Fruit fly (Drosophila melanogaster) whole organism, embryonic: ENCODE measurements around the gene Adgf-B.

ENCODE experiments used
- Bgb ChIP-seq: fragments of 200-800 bp; sonication (Bioruptor generic); IDR thresholded peaks from 2 replicates; pipeline ENCODE4 v1.3.6; 2022; ENCODE audit warnings: missing biosample characterization, missing genetic modification characterization; ENCODE audit not compliant: partially characterized antibody
- CG12104 ChIP-seq: fragments of 200-800 bp; sonication (Bioruptor generic); optimal IDR thresholded peaks from 3 replicates; lab custom pipeline; 2016; ENCODE audit warnings: missing biosample characterization, missing genetic modification characterization
- CG12942 ChIP-seq: fragments of 200-800 bp; sonication (Bioruptor generic); optimal IDR thresholded peaks from 3 replicates; lab custom pipeline; 2016; ENCODE audit warnings: missing biosample characterization, missing genetic modification characterization
- CG14860 ChIP-seq: fragments of 200-800 bp; sonication (Bioruptor generic); IDR thresholded peaks from 3 replicates; pipeline ENCODE4 v1.3.6; 2022; ENCODE audit warnings: missing biosample characterization, missing genetic modification characterization; ENCODE audit not compliant: partially characterized antibody
- CG1529 ChIP-seq: fragments of 200-800 bp; sonication (Bioruptor generic); optimal IDR thresholded peaks from 3 replicates; lab custom pipeline; 2018; ENCODE audit warnings: missing biosample characterization, missing genetic modification characterization
- CG15696 ChIP-seq: fragments of 200-800 bp; sonication (Bioruptor generic); optimal IDR thresholded peaks from 2 replicates; lab custom pipeline; 2019; ENCODE audit warnings: missing biosample characterization, mild to moderate bottlenecking, missing genetic modification characterization, moderate library complexity
- CG16815 ChIP-seq: fragments of 200-800 bp; sonication (Bioruptor generic); optimal IDR thresholded peaks from 3 replicates; lab custom pipeline; 2017; ENCODE audit warnings: missing biosample characterization, mild to moderate bottlenecking, missing genetic modification characterization
- CG17568 ChIP-seq: fragments of 200-800 bp; sonication (Bioruptor generic); optimal IDR thresholded peaks from 2 replicates; lab custom pipeline; 2018; ENCODE audit warnings: missing biosample characterization, mild to moderate bottlenecking, missing genetic modification characterization, moderate library complexity
- CG17912 ChIP-seq: fragments of 200-800 bp; sonication (Bioruptor generic); optimal IDR thresholded peaks from 2 replicates; lab custom pipeline; 2018; ENCODE audit warnings: missing biosample characterization, mild to moderate bottlenecking, missing genetic modification characterization
- CG18011 ChIP-seq: fragments of 200-800 bp; sonication (Bioruptor generic); optimal IDR thresholded peaks from 2 replicates; lab custom pipeline; 2017; ENCODE audit warnings: missing biosample characterization, missing genetic modification characterization, mild to moderate bottlenecking, moderate library complexity, missing genotype
- CG2202 ChIP-seq: fragments of 200-800 bp; sonication (Bioruptor generic); optimal IDR thresholded peaks from 2 replicates; lab custom pipeline; 2018; ENCODE audit warnings: missing biosample characterization, mild to moderate bottlenecking, missing genetic modification characterization
- CG31441 ChIP-seq: fragments of 200-800 bp; sonication (Bioruptor generic); IDR thresholded peaks from 2 replicates; pipeline ENCODE4 v1.3.6; 2022; ENCODE audit warnings: missing biosample characterization, missing genetic modification characterization
- CG3995 ChIP-seq: fragments of 200-800 bp; sonication (Bioruptor generic); optimal IDR thresholded peaks from 3 replicates; lab custom pipeline; 2016; ENCODE audit warnings: missing biosample characterization, missing genetic modification characterization
- CG6689 ChIP-seq: fragments of 200-800 bp; sonication (Bioruptor generic); IDR thresholded peaks from 2 replicates; pipeline ENCODE4 v1.3.6; 2022; ENCODE audit warnings: missing biosample characterization, missing genetic modification characterization
- CG7745 ChIP-seq: fragments of 200-800 bp; sonication (Bioruptor generic); optimal IDR thresholded peaks from 2 replicates; lab custom pipeline; 2018; ENCODE audit warnings: missing biosample characterization, mild to moderate bottlenecking, missing genetic modification characterization, moderate library complexity
- CG8765 ChIP-seq: fragments of 200-800 bp; sonication (Bioruptor generic); IDR thresholded peaks from 2 replicates; pipeline ENCODE4 v1.3.6; 2022; ENCODE audit warnings: missing biosample characterization, missing genetic modification characterization
- Doc2 ChIP-seq: fragments of 200-800 bp; sonication (Bioruptor generic); IDR thresholded peaks from 2 replicates; pipeline ENCODE4 v1.3.6; 2022; ENCODE audit warnings: missing biosample characterization, missing genetic modification characterization
- E2f1 ChIP-seq: fragments of 200-800 bp; sonication (Bioruptor generic); IDR thresholded peaks from 2 replicates; pipeline ENCODE4 v1.3.6; 2022; ENCODE audit warnings: missing biosample characterization, missing genetic modification characterization
- ERR ChIP-seq: fragments of 200-800 bp; sonication (Bioruptor generic); optimal IDR thresholded peaks from 2 replicates; lab custom pipeline; 2016; ENCODE audit warnings: missing biosample characterization, missing genetic modification characterization
- Gsc ChIP-seq: fragments of 200-800 bp; sonication (Bioruptor generic); IDR thresholded peaks from 2 replicates; pipeline ENCODE4 v1.3.6; 2022; ENCODE audit warnings: missing biosample characterization, missing genetic modification characterization
- Hey ChIP-seq: fragments of 200-800 bp; sonication (Bioruptor generic); optimal IDR thresholded peaks from 3 replicates; lab custom pipeline; 2018; ENCODE audit warnings: missing biosample characterization, mild to moderate bottlenecking, missing genetic modification characterization
- Hr3 ChIP-seq: fragments of 200-800 bp; sonication (Bioruptor generic); optimal IDR thresholded peaks from 3 replicates; lab custom pipeline; 2016; ENCODE audit warnings: missing biosample characterization, missing genetic modification characterization
- Myb ChIP-seq: fragments of 200-800 bp; sonication (Bioruptor generic); optimal IDR thresholded peaks from 2 replicates; lab custom pipeline; 2016; ENCODE audit warnings: missing biosample characterization, missing genetic modification characterization
- NC2β ChIP-seq: fragments of 200-800 bp; sonication (Bioruptor generic); optimal IDR thresholded peaks from 2 replicates; lab custom pipeline; 2016; ENCODE audit warnings: missing biosample characterization, missing genetic modification characterization
- Opbp ChIP-seq: fragments of 200-800 bp; sonication (Bioruptor generic); IDR thresholded peaks from 3 replicates; pipeline ENCODE4 v1.3.6; 2022; ENCODE audit warnings: missing biosample characterization, missing genetic modification characterization; ENCODE audit not compliant: partially characterized antibody
- Usf ChIP-seq: fragments of 200-800 bp; sonication (Bioruptor generic); optimal IDR thresholded peaks from 2 replicates; lab custom pipeline; 2017; ENCODE audit warnings: missing genotype, missing biosample characterization, missing genetic modification characterization
- amos ChIP-seq: fragments of 200-800 bp; sonication (Bioruptor generic); IDR thresholded peaks from 2 replicates; pipeline ENCODE4 v1.3.6; 2022; ENCODE audit warnings: missing biosample characterization, missing genetic modification characterization; ENCODE audit not compliant: partially characterized antibody
- bowl ChIP-seq: fragments of 200-800 bp; sonication (Bioruptor generic); IDR thresholded peaks from 2 replicates; pipeline ENCODE4 v1.3.6; 2022; ENCODE audit warnings: missing biosample characterization, missing genetic modification characterization
- chn ChIP-seq: fragments of 200-800 bp; sonication (Bioruptor generic); optimal IDR thresholded peaks from 2 replicates; lab custom pipeline; 2016; ENCODE audit warnings: missing biosample characterization, missing genetic modification characterization
- da ChIP-seq: fragments of 200-800 bp; sonication (Bioruptor generic); optimal IDR thresholded peaks from 2 replicates; lab custom pipeline; 2016; ENCODE audit warnings: missing biosample characterization, missing genetic modification characterization
- esg ChIP-seq: fragments of 200-800 bp; sonication (Bioruptor generic); conservative IDR thresholded peaks from 2 replicates; pipeline ENCODE4 v1.3.6; 2022; ENCODE audit warnings: missing biosample characterization, missing genetic modification characterization
- ewg ChIP-seq: fragments of 200-800 bp; sonication (Bioruptor generic); optimal IDR thresholded peaks from 3 replicates; lab custom pipeline; 2017; ENCODE audit warnings: mild to moderate bottlenecking, missing biosample characterization, missing genetic modification reagents, missing genetic modification characterization
- fd102C ChIP-seq: fragments of 200-800 bp; sonication (Bioruptor generic); optimal IDR thresholded peaks from 2 replicates; lab custom pipeline; 2018; ENCODE audit warnings: missing biosample characterization, mild to moderate bottlenecking, missing genetic modification characterization, moderate library complexity
- fd64A ChIP-seq: fragments of 200-800 bp; sonication (Bioruptor generic); optimal IDR thresholded peaks from 3 replicates; lab custom pipeline; 2018; ENCODE audit warnings: missing biosample characterization, mild to moderate bottlenecking, missing genetic modification characterization
- fu2 ChIP-seq: fragments of 200-800 bp; sonication (Bioruptor generic); optimal IDR thresholded peaks from 2 replicates; lab custom pipeline; 2016; ENCODE audit warnings: missing biosample characterization, missing genetic modification characterization
- gcm2 ChIP-seq: fragments of 200-800 bp; sonication (Bioruptor generic); optimal IDR thresholded peaks from 2 replicates; lab custom pipeline; 2016; ENCODE audit warnings: missing biosample characterization, missing genetic modification characterization
- hb ChIP-seq: fragments of 200-800 bp; sonication (Bioruptor generic); IDR thresholded peaks from 3 replicates; pipeline ENCODE4 v1.3.6; 2022; ENCODE audit warnings: missing biosample characterization, missing genetic modification characterization; ENCODE audit not compliant: partially characterized antibody
- kah ChIP-seq: fragments of 200-800 bp; sonication (Bioruptor generic); optimal IDR thresholded peaks from 2 replicates; lab custom pipeline; 2018; ENCODE audit warnings: missing biosample characterization, mild to moderate bottlenecking, missing genetic modification characterization
- mirr ChIP-seq: fragments of 200-800 bp; sonication (Bioruptor generic); optimal IDR thresholded peaks from 3 replicates; lab custom pipeline; 2018; ENCODE audit warnings: missing biosample characterization, mild to moderate bottlenecking, missing genetic modification characterization
- nau ChIP-seq: fragments of 200-800 bp; sonication (Bioruptor generic); optimal IDR thresholded peaks from 3 replicates; lab custom pipeline; 2017; ENCODE audit warnings: missing biosample characterization, mild to moderate bottlenecking, missing genetic modification characterization, missing genetic modification reagents
- nerfin-2 ChIP-seq: fragments of 200-800 bp; sonication (Bioruptor generic); IDR thresholded peaks from 2 replicates; pipeline ENCODE4 v1.3.6; 2022; ENCODE audit warnings: missing biosample characterization, missing genetic modification characterization; ENCODE audit not compliant: partially characterized antibody
- pan ChIP-seq, 4 experiments: fragments of >200 bp in 3 of 4; fragments of 200-800 bp in 1 of 4; sonication (Bioruptor generic) in 1 of 4; optimal IDR thresholded peaks in 3 of 4; IDR thresholded peaks in 1 of 4; 2 replicates each; pipeline versions ENCODE4 v1.3.6 to Lab custom; 2017 to 2022; ENCODE audit warnings: missing biosample characterization in 2 of 4, missing genetic modification characterization in 2 of 4, mixed read lengths in 1 of 4
- phol ChIP-seq: fragments of 200-800 bp; sonication (Bioruptor generic); optimal IDR thresholded peaks from 3 replicates; lab custom pipeline; 2018; ENCODE audit warnings: missing biosample characterization, mild to moderate bottlenecking, missing genetic modification characterization, moderate library complexity
- pnt ChIP-seq: fragments of 200-800 bp; sonication (Bioruptor generic); optimal IDR thresholded peaks from 3 replicates; lab custom pipeline; 2016; ENCODE audit warnings: missing biosample characterization, missing genetic modification characterization
- run ChIP-seq: fragments of 200-800 bp; sonication (Bioruptor generic); optimal IDR thresholded peaks from 3 replicates; lab custom pipeline; 2018; ENCODE audit warnings: missing biosample characterization, mild to moderate bottlenecking, missing genetic modification characterization
- sd ChIP-seq: fragments of 200-800 bp; sonication (Bioruptor generic); optimal IDR thresholded peaks from 3 replicates; lab custom pipeline; 2018; ENCODE audit warnings: missing biosample characterization, mild to moderate bottlenecking, missing genetic modification characterization, moderate library complexity
- stwl ChIP-seq: fragments of 200-800 bp; sonication (Bioruptor generic); optimal IDR thresholded peaks from 3 replicates; lab custom pipeline; 2018; ENCODE audit warnings: missing biosample characterization, mild to moderate bottlenecking, missing genetic modification characterization, moderate library complexity
- tin ChIP-seq: fragments of 200-800 bp; sonication (Bioruptor generic); optimal IDR thresholded peaks from 3 replicates; lab custom pipeline; 2016; ENCODE audit warnings: missing biosample characterization, missing genetic modification characterization
- toy ChIP-seq: fragments of 200-800 bp; sonication (Bioruptor generic); IDR thresholded peaks from 2 replicates; pipeline ENCODE4 v1.3.6; 2022; ENCODE audit warnings: missing biosample characterization, missing genetic modification characterization
- unc-4 ChIP-seq: fragments of 200-800 bp; sonication (Bioruptor generic); IDR thresholded peaks from 2 replicates; pipeline ENCODE4 v1.3.6; 2022; ENCODE audit warnings: missing biosample characterization, missing genetic modification characterization; ENCODE audit not compliant: partially characterized antibody
- wdn ChIP-seq: fragments of 200-800 bp; sonication (Bioruptor generic); IDR thresholded peaks from 2 replicates; pipeline ENCODE4 v1.3.6; 2022; ENCODE audit warnings: missing biosample characterization, missing genetic modification characterization

The Adgf-B gene

dm6 chr3L:17740471-17740870 is 9.9 kb downstream of the Adgf-B start, which contains the start of gene CG7460 (continued):
- TF ChIP-seq ewg (no peak), Myb (no peak), CG12104 (GFP tag; lab: Kevin White, UChicago) (no peak), bowl (GFP tag; lab: Robert Waterston, UW) (no peak), toy (no peak), CG17568 (GFP tag; lab: Kevin White, UChicago) (peak; percentile 50), E2f1 (GFP tag; lab: Robert Waterston, UW) (no peak), NC2β (no peak), hb (no peak), kah (GFP tag; lab: Kevin White, UChicago) (peak; percentile 34), CG6689 (no peak), pan (optimal IDR thresholded peaks at IDR 0.05; lab: Kevin White, UChicago) (no peak), pan (GFP tag; optimal IDR thresholded peaks at IDR 0.05 in 1 of 2, IDR thresholded peaks at IDR 0.05 in 1 of 2) (no peak), CG15696 (tag; lab: Kevin White, UChicago) (no peak), CG2202 (tag; lab: Kevin White, UChicago) (no peak), Hey (tag; lab: Kevin White, UChicago) (no peak), CG18011 (GFP tag; lab: Kevin White, UChicago) (no peak), unc-4 (no peak), ERR (no peak), pnt (GFP tag; lab: Kevin White, UChicago) (no peak), chn (GFP tag; lab: Kevin White, UChicago) (no peak), gcm2 (GFP tag; lab: Kevin White, UChicago) (no peak), tin (GFP tag; lab: Kevin White, UChicago) (no peak), Gsc (GFP tag; lab: Robert Waterston, UW) (no peak), CG8765 (GFP tag; lab: Robert Waterston, UW) (no peak), CG1529 (GFP tag; lab: Kevin White, UChicago) (peak; percentile 15), fu2 (no peak), CG17912 (GFP tag; lab: Kevin White, UChicago) (peak; percentile 50), CG3995 (GFP tag; lab: Kevin White, UChicago) (no peak), Opbp (GFP tag; lab: Robert Waterston, UW) (no peak), Hr3 (GFP tag; lab: Kevin White, UChicago) (no peak), Bgb (GFP tag; lab: Robert Waterston, UW) (no peak), run (tag; lab: Kevin White, UChicago) (no peak), sd (peak; percentile 52), amos (GFP tag; lab: Robert Waterston, UW) (no peak), wdn (GFP tag; lab: Robert Waterston, UW) (no peak), fd64A (GFP tag; lab: Kevin White, UChicago) (peak; percentile 37), Usf (GFP tag; lab: Kevin White, UChicago) (no peak), CG7745 (tag; lab: Kevin White, UChicago) (no peak), da (GFP tag; lab: Kevin White, UChicago) (no peak), mirr (GFP tag; lab: Kevin White, UChicago) (peak; percentile 60), fd102C (GFP tag; lab: Kevin White, UChicago) (no peak), CG14860 (GFP tag; lab: Robert Waterston, UW) (no peak), nerfin-2 (GFP tag; lab: Robert Waterston, UW) (no peak), stwl (no peak), nau (GFP tag; lab: Kevin White, UChicago) (peak; percentile 22), esg (GFP tag; lab: Robert Waterston, UW) (no peak), Doc2 (no peak), CG12942 (GFP tag; lab: Kevin White, UChicago) (no peak), CG31441 (GFP tag; lab: Robert Waterston, UW) (no peak), phol (tag; lab: Kevin White, UChicago) (no peak), CG16815 (no peak)
